Fruit fly (Drosophila melanogaster): Measurements from ENCODE around the gene CG1316.

CG1316 gene

dm6 chr3L:4272167-4272773 is 11.4 kb upstream of the CG1316 start (continued):
- TF ChIP-seq sens-2 (GFP tag; IDR thresholded peaks at IDR 0.05): no peak
- TF ChIP-seq Hr51 (GFP tag; optimal IDR thresholded peaks at IDR 0.05): no peak
- no peak for TF ChIP-seq CG18599 (GFP tag; optimal IDR thresholded peaks at IDR 0.05)
- no peak for TF ChIP-seq wor (GFP tag; IDR thresholded peaks at IDR 0.05)
- TF ChIP-seq CG16779 (GFP tag; IDR thresholded peaks at IDR 0.05): no peak
- TF ChIP-seq Fer3 (tag; optimal IDR thresholded peaks at IDR 0.05): no peak
- no peak for TF ChIP-seq CG3847 (GFP tag; IDR thresholded peaks at IDR 0.05)
- TF ChIP-seq bcd (GFP tag; optimal IDR thresholded peaks at IDR 0.05): no peak
- no peak for TF ChIP-seq chn (GFP tag; optimal IDR thresholded peaks at IDR 0.05)
- TF ChIP-seq HLH4C (GFP tag; IDR thresholded peaks at IDR 0.05; ENCODE audit: partially characterized antibody): no peak
- TF ChIP-seq gce (GFP tag; IDR thresholded peaks at IDR 0.05): no peak
- TF ChIP-seq H15 (GFP tag; IDR thresholded peaks at IDR 0.05): no peak; the same call in 2 of the 3 replicates
- no peak for TF ChIP-seq Scr (GFP tag; IDR thresholded peaks at IDR 0.05; ENCODE audit: partially characterized antibody)
- peak; percentile 44 for TF ChIP-seq CG18262 (tag; optimal IDR thresholded peaks at IDR 0.05)
- TF ChIP-seq row (GFP tag; IDR thresholded peaks at IDR 0.05): no peak
- TF ChIP-seq CG11456 (GFP tag; IDR thresholded peaks at IDR 0.05): no peak
- peak; percentile 24 for TF ChIP-seq Spps (tag; optimal IDR thresholded peaks at IDR 0.05)
- no peak for TF ChIP-seq CG11695 (GFP tag; IDR thresholded peaks at IDR 0.05)
- TF ChIP-seq CG7271 (tag; optimal IDR thresholded peaks at IDR 0.05): no peak
- TF ChIP-seq disco-r (GFP tag; optimal IDR thresholded peaks at IDR 0.05): no peak
- TF ChIP-seq CG30403 (GFP tag; optimal IDR thresholded peaks at IDR 0.05): no peak
- peak; percentile 13 for TF ChIP-seq bab2 (GFP tag; optimal IDR thresholded peaks at IDR 0.05)
- TF ChIP-seq Dad (GFP tag; optimal IDR thresholded peaks at IDR 0.05): no peak
- no peak for TF ChIP-seq crp (GFP tag; optimal IDR thresholded peaks at IDR 0.05)
- no peak for TF ChIP-seq Antp (GFP tag; optimal IDR thresholded peaks at IDR 0.05)
- no peak for TF ChIP-seq tll (GFP tag; optimal IDR thresholded peaks at IDR 0.05)
- TF ChIP-seq D (optimal IDR thresholded peaks at IDR 0.05): no peak
- peak; percentile 55 for TF ChIP-seq D (GFP tag; optimal IDR thresholded peaks at IDR 0.05)
- no peak for TF ChIP-seq bowl (GFP tag; IDR thresholded peaks at IDR 0.05)
- no peak for TF ChIP-seq CG43689 (GFP tag; IDR thresholded peaks at IDR 0.05)
- TF ChIP-seq CG4360 (GFP tag; IDR thresholded peaks at IDR 0.05): no peak
- TF ChIP-seq Nf-YC (tag; optimal IDR thresholded peaks at IDR 0.05): no peak
- TF ChIP-seq da (GFP tag; optimal IDR thresholded peaks at IDR 0.05): no peak
- TF ChIP-seq CG10366 (GFP tag; IDR thresholded peaks at IDR 0.05): no peak
- peak; percentile 59 for TF ChIP-seq CG9727 (GFP tag; optimal IDR thresholded peaks at IDR 0.05)
- no peak for TF ChIP-seq nmo (GFP tag; optimal IDR thresholded peaks at IDR 0.05)
- peak; percentile 38 for TF ChIP-seq CG10979 (tag; optimal IDR thresholded peaks at IDR 0.05)
- no peak for TF ChIP-seq ase (GFP tag; IDR thresholded peaks at IDR 0.05)
- TF ChIP-seq z (GFP tag; IDR thresholded peaks at IDR 0.05): no peak
- TF ChIP-seq CG9932 (GFP tag; IDR thresholded peaks at IDR 0.05): no peak
- TF ChIP-seq CG34224 (GFP tag; IDR thresholded peaks at IDR 0.05; ENCODE audit: partially characterized antibody): no peak
- no peak for TF ChIP-seq Hey (tag; optimal IDR thresholded peaks at IDR 0.05)
- TF ChIP-seq Max (GFP tag; optimal IDR thresholded peaks at IDR 0.05): no peak
- peak; percentile 6 for TF ChIP-seq nerfin-1 (tag; optimal IDR thresholded peaks at IDR 0.05)
- TF ChIP-seq sna (GFP tag; IDR thresholded peaks at IDR 0.05; ENCODE audit: partially characterized antibody): no peak
- peak; percentile 71 for TF ChIP-seq CG2202 (tag; optimal IDR thresholded peaks at IDR 0.05)
- no peak for TF ChIP-seq CG1024 (GFP tag; IDR thresholded peaks at IDR 0.05)
- TF ChIP-seq maf-S (GFP tag; optimal IDR thresholded peaks at IDR 0.05): no peak
- TF ChIP-seq wdn (GFP tag; IDR thresholded peaks at IDR 0.05): no peak
- TF ChIP-seq Hmr (GFP tag; optimal IDR thresholded peaks at IDR 0.05): no peak
- TF ChIP-seq pita (GFP tag; optimal IDR thresholded peaks at IDR 0.05): no peak
